Worm (Caenorhabditis elegans): ENCODE measurements around the gene srbc-32.

DNA sequence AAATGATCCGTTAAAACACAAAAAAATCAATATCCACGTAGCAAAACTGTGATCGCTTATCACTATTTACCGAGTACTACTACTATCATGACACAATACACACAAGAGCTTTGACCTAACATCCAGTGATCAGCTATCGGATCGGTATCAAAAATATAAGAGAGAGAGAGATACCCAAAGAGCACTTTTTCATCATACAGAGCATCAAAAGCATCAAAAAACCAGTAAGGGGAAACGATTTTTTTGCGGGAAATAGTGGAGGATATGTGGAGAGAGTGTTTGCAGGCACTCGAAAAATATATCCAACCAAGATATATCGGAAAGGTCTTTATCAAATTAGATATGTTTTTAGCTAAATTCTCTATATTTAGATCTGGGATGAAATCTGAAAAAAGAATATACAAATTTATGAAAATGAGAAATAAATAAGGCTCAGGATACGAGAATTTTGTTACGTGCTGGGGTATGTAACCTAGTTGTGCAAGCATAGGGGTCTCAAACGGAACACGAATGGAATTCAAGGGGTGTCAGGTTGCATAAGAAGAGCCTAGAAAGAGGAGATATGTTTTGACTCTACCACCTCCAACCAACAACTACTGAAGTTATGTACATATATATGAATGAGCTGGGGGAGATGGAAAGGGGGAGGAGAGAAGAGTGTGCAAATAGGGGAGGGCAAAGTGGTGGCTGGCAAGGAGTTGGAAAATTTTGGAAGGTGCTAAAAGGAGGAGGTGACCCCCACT is 41.5 kb downstream of the srbc-32 start:
- TF ChIP-seq nhr-237 (tag; optimal IDR thresholded peaks at IDR 0.05) = no peak
- TF ChIP-seq unc-39 (tag; optimal IDR thresholded peaks at IDR 0.05) = no peak
- TF ChIP-seq snpc-4 (tag; optimal IDR thresholded peaks at IDR 0.05) = no peak
- no peak for TF ChIP-seq mep-1 (tag; optimal IDR thresholded peaks at IDR 0.05)

Measured in whole organism, mixed stage, embryonic.